Fruit fly (Drosophila melanogaster) whole organism, embryonic: ENCODE measurements around the gene Nasp.

Experiments used
- CG11723 ChIP-seq: fragments of 200-800 bp; sonication (Bioruptor generic); optimal IDR thresholded peaks from 2 replicates; lab custom pipeline; 2017; ENCODE audit warnings: missing biosample characterization, mild to moderate bottlenecking, missing genetic modification characterization
- CG14860 ChIP-seq: fragments of 200-800 bp; sonication (Bioruptor generic); IDR thresholded peaks from 3 replicates; pipeline ENCODE4 v1.3.6; 2022; ENCODE audit warnings: missing biosample characterization, missing genetic modification characterization; ENCODE audit not compliant: partially characterized antibody
- CG4328 ChIP-seq: fragments of 200-800 bp; sonication (Bioruptor generic); optimal IDR thresholded peaks from 3 replicates; lab custom pipeline; 2017; ENCODE audit warnings: missing biosample characterization, missing genetic modification reagents, missing genetic modification characterization
- CG7745 ChIP-seq: fragments of 200-800 bp; sonication (Bioruptor generic); optimal IDR thresholded peaks from 2 replicates; lab custom pipeline; 2018; ENCODE audit warnings: missing biosample characterization, mild to moderate bottlenecking, missing genetic modification characterization, moderate library complexity
- CG8290 ChIP-seq, 3 experiments: fragments of 200-800 bp; sonication (Bioruptor generic); optimal IDR thresholded peaks; 2 replicates each; lab custom pipeline; 2016 to 2019; ENCODE audit warnings: missing biosample characterization in 3 of 3, missing genetic modification characterization in 3 of 3, mild to moderate bottlenecking in 2 of 3, moderate library complexity in 1 of 3
- HLH54F ChIP-seq: fragments of 200-800 bp; sonication (Bioruptor generic); optimal IDR thresholded peaks from 3 replicates; lab custom pipeline; 2016; ENCODE audit warnings: missing biosample characterization, missing genetic modification characterization
- Meics ChIP-seq: fragments of 200-800 bp; sonication (Bioruptor generic); optimal IDR thresholded peaks from 2 replicates; lab custom pipeline; 2017; ENCODE audit warnings: missing biosample characterization, mild to moderate bottlenecking, missing genetic modification characterization
- Oaz ChIP-seq: fragments of 200-800 bp; sonication (Bioruptor generic); IDR thresholded peaks from 2 replicates; pipeline ENCODE4 v1.3.6; 2022; ENCODE audit warnings: missing biosample characterization, missing genetic modification characterization
- Sox102F ChIP-seq: fragments of 200-800 bp; sonication (Bioruptor generic); optimal IDR thresholded peaks from 2 replicates; lab custom pipeline; 2018; ENCODE audit warnings: missing biosample characterization, mild to moderate bottlenecking, missing genetic modification characterization, moderate library complexity
- tx ChIP-seq: fragments of 200-800 bp; sonication (Bioruptor generic); optimal IDR thresholded peaks from 2 replicates; lab custom pipeline; 2016; ENCODE audit warnings: missing biosample characterization, missing genetic modification characterization

DNA sequence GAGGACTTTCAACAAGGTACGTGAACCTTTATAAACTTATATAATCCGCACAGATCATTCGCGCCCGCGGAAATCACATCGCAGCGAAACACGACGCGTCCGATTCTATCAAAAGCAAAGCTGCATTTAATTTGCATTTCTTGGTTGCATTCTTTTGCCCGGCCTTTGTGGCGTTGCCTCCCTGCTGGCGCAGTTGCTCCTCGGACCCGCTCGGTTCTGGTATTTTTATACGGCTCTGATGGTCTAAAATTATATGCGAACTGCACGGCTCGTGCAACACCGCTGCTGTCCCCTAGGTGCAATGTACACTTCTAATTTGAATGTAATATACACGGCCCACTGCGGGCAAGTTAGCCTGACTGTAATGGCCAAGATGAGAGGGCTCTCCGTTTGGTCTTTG, 29.2 kb upstream of the Nasp start, which contains the start of gene Cks85A:
- TF ChIP-seq HLH54F (GFP tag; lab: Kevin White, UChicago), result no peak
- no peak for TF ChIP-seq CG11723
- TF ChIP-seq CG4328 (GFP tag; lab: Kevin White, UChicago), result no peak
- no peak for TF ChIP-seq CG14860 (GFP tag; lab: Robert Waterston, UW)
- no peak for TF ChIP-seq tx (GFP tag; lab: Kevin White, UChicago)
- no peak for TF ChIP-seq Oaz
- TF ChIP-seq Meics (GFP tag; lab: Kevin White, UChicago), result no peak
- TF ChIP-seq CG7745 (tag; lab: Kevin White, UChicago), result no peak
- TF ChIP-seq Sox102F, result no peak
- no peak for TF ChIP-seq CG8290 (GFP tag; optimal IDR thresholded peaks at IDR 0.05; lab: Kevin White, UChicago)
- no peak for TF ChIP-seq CG8290 (tag; optimal IDR thresholded peaks at IDR 0.05; lab: Kevin White, UChicago)
